Fruit fly (Drosophila melanogaster): ENCODE results near the gene CG46525.

dm6 chr3L:17476496-17476895 lies 1.5 kb downstream of the CG46525 start:
- TF ChIP-seq ci (GFP tag; IDR thresholded peaks at IDR 0.05) (no peak), CG10147 (GFP tag; optimal IDR thresholded peaks at IDR 0.05) (no peak), CG4328 (GFP tag; optimal IDR thresholded peaks at IDR 0.05) (no peak), CG7556 (GFP tag; optimal IDR thresholded peaks at IDR 0.05) (no peak), seq (GFP tag; IDR thresholded peaks at IDR 0.05) (no peak), h (optimal IDR thresholded peaks at IDR 0.05) (no peak), CG10321 (GFP tag; IDR thresholded peaks at IDR 0.05) (no peak), HLH54F (GFP tag; optimal IDR thresholded peaks at IDR 0.05) (no peak), CG8924 (tag; optimal IDR thresholded peaks at IDR 0.05) (no peak)
